Worm (Caenorhabditis elegans) whole organism, L4/young adult: Measurements from ENCODE around the gene F42G4.6.

ENCODE experiments used
- dao-5 ChIP-seq: sonication (generic microtip); optimal IDR thresholded peaks from 2 replicates; lab custom pipeline; 2016; ENCODE audit warnings: missing genotype, missing genetic modification characterization, moderate library complexity, missing compliant biosample characterization
- him-1 ChIP-seq: sonication (generic microtip); optimal IDR thresholded peaks from 2 replicates; lab custom pipeline; 2016; ENCODE audit warnings: missing genotype, missing genetic modification reagents, missing genetic modification characterization, missing compliant biosample characterization

DNA sequence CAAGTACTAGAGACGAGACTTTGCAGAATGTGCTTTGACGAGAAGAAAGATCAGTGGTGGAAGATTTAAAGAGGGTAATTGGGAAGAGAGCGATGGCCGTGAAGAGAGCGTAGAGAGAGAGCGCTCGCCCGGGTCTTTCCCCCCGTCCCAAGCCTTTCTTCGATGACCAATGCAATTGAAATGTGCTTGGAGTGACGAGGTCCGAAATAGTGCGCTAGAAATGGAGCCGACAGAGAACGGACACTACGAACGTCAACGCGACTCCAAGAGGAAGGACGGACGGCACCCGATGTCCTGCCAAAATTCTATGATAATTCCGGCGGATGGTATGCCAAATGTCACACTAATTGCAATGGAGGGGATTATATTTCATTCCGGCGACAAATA lies 49.1 kb upstream of the F42G4.6 start:
- TF ChIP-seq dao-5 (tag; lab: Kevin White, UChicago) (no peak), him-1 (tag; lab: Kevin White, UChicago) (no peak)
